Fruit fly (Drosophila melanogaster) Kc167 (cell line): ENCODE results near the gene CG17270.

Experiments used
- psq ChIP-seq: fragments of >200 bp; optimal IDR thresholded peaks from 2 replicates; lab custom pipeline; 2017; ENCODE audit warnings: missing external identifiers
- ttk ChIP-seq: sonication (Bioruptor generic); optimal IDR thresholded peaks from 2 replicates; lab custom pipeline; 2017; ENCODE audit warnings: missing external identifiers

DNA sequence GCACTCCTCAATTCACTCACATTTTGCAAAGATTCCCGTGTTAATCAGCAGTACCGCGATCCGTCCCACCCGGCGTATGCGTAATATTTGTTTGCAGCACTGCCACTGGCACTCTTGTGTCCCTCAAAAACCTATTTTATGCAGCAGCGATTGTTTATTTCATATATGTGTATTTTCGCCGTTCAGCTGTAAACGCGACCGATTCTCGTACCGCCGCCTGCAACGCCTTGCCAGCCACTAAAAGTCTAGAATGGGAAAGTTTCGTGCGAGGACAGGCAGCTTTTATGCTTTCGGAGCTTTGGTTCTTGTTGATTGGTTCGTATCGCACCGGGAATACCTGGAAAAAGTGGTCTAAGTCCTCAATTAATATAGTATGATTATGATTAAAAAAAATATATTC is at the start of gene CG17270:
- no peak for TF ChIP-seq ttk (lab: Kevin White, UChicago)
- TF ChIP-seq psq (lab: Kevin White, UChicago), result no peak
